Worm (Caenorhabditis elegans) whole organism, young adult: ENCODE results near the gene C41H7.2.

Experiments used
- B0336.3 ChIP-seq: fragments of 200-800 bp; sonication (Bioruptor generic); IDR thresholded peaks from 2 replicates; pipeline ENCODE4 v1.3.6; 2022; ENCODE audit warnings: missing genetic modification characterization, missing compliant biosample characterization
- C06A6.2 ChIP-seq: fragments of 200-800 bp; sonication (Bioruptor generic); conservative IDR thresholded peaks from 2 replicates; pipeline ENCODE4 v1.3.6; 2022; ENCODE audit warnings: missing genetic modification characterization, missing compliant biosample characterization
- F33H1.4 ChIP-seq: fragments of 200-800 bp; sonication (Bioruptor generic); IDR thresholded peaks from 2 replicates; pipeline ENCODE4 v1.3.6; 2022; ENCODE audit warnings: missing genetic modification reagents, missing genetic modification characterization, missing compliant biosample characterization
- F39B2.1 ChIP-seq: fragments of 200-800 bp; sonication (Bioruptor generic); IDR thresholded peaks from 2 replicates; pipeline ENCODE4 v1.3.6; 2022; ENCODE audit warnings: missing genetic modification reagents, missing genetic modification characterization, missing compliant biosample characterization
- F52B5.7 ChIP-seq: sonication (generic microtip); optimal IDR thresholded peaks from 2 replicates; lab custom pipeline; 2016; ENCODE audit warnings: mild to moderate bottlenecking, missing genetic modification characterization, missing compliant biosample characterization
- F57A8.1 ChIP-seq: fragments of 200-800 bp; sonication (Bioruptor generic); optimal IDR thresholded peaks from 2 replicates; lab custom pipeline; 2018; ENCODE audit warnings: mild to moderate bottlenecking, missing genetic modification characterization, moderate library complexity, missing compliant biosample characterization
- K12H6.12 ChIP-seq: fragments of 200-800 bp; sonication (Bioruptor generic); optimal IDR thresholded peaks from 2 replicates; lab custom pipeline; 2018; ENCODE audit warnings: mild to moderate bottlenecking, missing genetic modification characterization, missing compliant biosample characterization
- T07F8.4 ChIP-seq: sonication (generic microtip); optimal IDR thresholded peaks from 2 replicates; lab custom pipeline; 2016; ENCODE audit warnings: mild to moderate bottlenecking, missing genetic modification characterization, moderate library complexity, missing compliant biosample characterization
- Y56A3A.18 ChIP-seq: fragments of 200-800 bp; sonication (Bioruptor generic); IDR thresholded peaks from 2 replicates; pipeline ENCODE4 v1.3.6; 2022; ENCODE audit warnings: missing genetic modification reagents, missing genetic modification characterization, missing compliant biosample characterization
- Y79H2A.3 ChIP-seq: fragments of 200-800 bp; sonication (Bioruptor generic); conservative IDR thresholded peaks from 2 replicates; pipeline ENCODE4 v1.3.6; 2022; ENCODE audit warnings: missing genetic modification reagents, missing genetic modification characterization, missing compliant biosample characterization
- atf-7 ChIP-seq: sonication (generic microtip); optimal IDR thresholded peaks from 2 replicates; lab custom pipeline; 2017; ENCODE audit warnings: mild to moderate bottlenecking, missing genetic modification characterization, missing compliant biosample characterization
- bed-1 ChIP-seq: fragments of 200-800 bp; sonication (Bioruptor generic); IDR thresholded peaks from 2 replicates; pipeline ENCODE4 v1.3.6; 2022; ENCODE audit warnings: missing genetic modification reagents, missing genetic modification characterization, missing compliant biosample characterization
- ccch-3 ChIP-seq: fragments of 200-800 bp; sonication (Bioruptor generic); optimal IDR thresholded peaks from 2 replicates; lab custom pipeline; 2018; ENCODE audit warnings: mild to moderate bottlenecking, missing genetic modification characterization, missing compliant biosample characterization
- cebp-1 ChIP-seq, 2 experiments: fragments of 200-800 bp in 1 of 2; sonication (Bioruptor generic) in 1 of 2; sonication (generic microtip) in 1 of 2; IDR thresholded peaks in 1 of 2; optimal IDR thresholded peaks in 1 of 2; 2 replicates each; pipeline versions ENCODE4 v1.3.6 to Lab custom; 2017 to 2022; ENCODE audit warnings: missing compliant biosample characterization in 2 of 2, missing genetic modification characterization in 2 of 2, mild to moderate bottlenecking in 1 of 2, missing genetic modification reagents in 1 of 2, moderate library complexity in 1 of 2
- cebp-2 ChIP-seq: fragments of 200-800 bp; sonication (Bioruptor generic); IDR thresholded peaks from 2 replicates; pipeline ENCODE4 v1.3.6; 2022; ENCODE audit warnings: missing genetic modification characterization, missing compliant biosample characterization
- ceh-27 ChIP-seq: fragments of 200-800 bp; sonication (Bioruptor generic); optimal IDR thresholded peaks from 2 replicates; lab custom pipeline; 2018; ENCODE audit warnings: mild to moderate bottlenecking, missing genetic modification characterization, moderate library complexity, missing compliant biosample characterization
- ceh-79 ChIP-seq: sonication (generic microtip); optimal IDR thresholded peaks from 2 replicates; lab custom pipeline; 2017; ENCODE audit warnings: mild to moderate bottlenecking, missing genetic modification characterization, missing compliant biosample characterization
- chd-7 ChIP-seq: sonication (generic microtip); optimal IDR thresholded peaks from 2 replicates; lab custom pipeline; 2016; ENCODE audit warnings: mild to moderate bottlenecking, missing genetic modification characterization, moderate library complexity, missing compliant biosample characterization
- die-1 ChIP-seq: sonication (generic microtip); optimal IDR thresholded peaks from 2 replicates; lab custom pipeline; 2016; ENCODE audit warnings: missing genotype, mild to moderate bottlenecking, missing genetic modification characterization, missing compliant biosample characterization
- dox-1 ChIP-seq: fragments of 200-800 bp; sonication (Bioruptor generic); IDR thresholded peaks from 2 replicates; pipeline ENCODE4 v1.3.6; 2022; ENCODE audit warnings: missing genetic modification reagents, missing genetic modification characterization, missing compliant biosample characterization
- egl-44 ChIP-seq: fragments of 200-800 bp; sonication (Bioruptor generic); IDR thresholded peaks from 2 replicates; pipeline ENCODE4 v1.3.6; 2022; ENCODE audit warnings: missing genetic modification reagents, missing genetic modification characterization, missing compliant biosample characterization
- egrh-3 ChIP-seq: fragments of 200-800 bp; sonication (Bioruptor generic); IDR thresholded peaks from 2 replicates; pipeline ENCODE4 v1.3.6; 2022; ENCODE audit warnings: missing genetic modification reagents, missing genetic modification characterization, missing compliant biosample characterization
- ekl-4 ChIP-seq: fragments of 200-800 bp; sonication (Bioruptor generic); IDR thresholded peaks from 2 replicates; pipeline ENCODE4 v1.3.6; 2022; ENCODE audit warnings: missing genetic modification reagents, missing genetic modification characterization, missing compliant biosample characterization
- hlh-12 ChIP-seq: sonication (generic microtip); optimal IDR thresholded peaks from 2 replicates; lab custom pipeline; 2016; ENCODE audit warnings: missing genetic modification characterization, missing compliant biosample characterization
- hmg-1.2 ChIP-seq: fragments of 200-800 bp; sonication (Bioruptor generic); IDR thresholded peaks from 2 replicates; pipeline ENCODE4 v1.3.6; 2022; ENCODE audit warnings: missing genetic modification reagents, missing genetic modification characterization, missing compliant biosample characterization
- let-526 ChIP-seq: fragments of 200-800 bp; sonication (Bioruptor generic); IDR thresholded peaks from 2 replicates; pipeline ENCODE4 v1.3.6; 2022; ENCODE audit warnings: missing genetic modification reagents, missing genetic modification characterization, missing compliant biosample characterization
- lin-40 ChIP-seq: sonication (generic microtip); optimal IDR thresholded peaks from 2 replicates; lab custom pipeline; 2016; ENCODE audit warnings: missing genetic modification characterization, mild to moderate bottlenecking, missing compliant biosample characterization, missing genotype, missing genetic modification reagents
- lin-54 ChIP-seq: fragments of 200-800 bp; sonication (Bioruptor generic); optimal IDR thresholded peaks from 2 replicates; lab custom pipeline; 2018; ENCODE audit warnings: mild to moderate bottlenecking, missing genetic modification characterization, missing compliant biosample characterization
- lir-1 ChIP-seq: fragments of 200-800 bp; sonication (Bioruptor generic); conservative IDR thresholded peaks from 2 replicates; pipeline ENCODE4 v1.3.6; 2022; ENCODE audit warnings: missing genetic modification reagents, missing genetic modification characterization, missing compliant biosample characterization
- madf-10 ChIP-seq: sonication (generic microtip); optimal IDR thresholded peaks from 2 replicates; lab custom pipeline; 2016; ENCODE audit warnings: mild to moderate bottlenecking, missing genetic modification characterization, missing compliant biosample characterization
- mcd-1 ChIP-seq: fragments of 200-800 bp; sonication (Bioruptor generic); IDR thresholded peaks from 2 replicates; pipeline ENCODE4 v1.3.6; 2022; ENCODE audit warnings: missing genetic modification reagents, missing genetic modification characterization, missing compliant biosample characterization
- nfya-1 ChIP-seq: sonication (generic microtip); optimal IDR thresholded peaks from 2 replicates; lab custom pipeline; 2017; ENCODE audit warnings: antibody characterized with exemption, missing compliant biosample characterization, missing genetic modification characterization, borderline replicate concordance; ENCODE audit not compliant: insufficient read depth
- nhr-120 ChIP-seq: fragments of 200-800 bp; sonication (Bioruptor generic); IDR thresholded peaks from 2 replicates; pipeline ENCODE4 v1.3.6; 2022; ENCODE audit warnings: missing genetic modification characterization, missing compliant biosample characterization
- nhr-27 ChIP-seq: fragments of 200-800 bp; sonication (Bioruptor generic); optimal IDR thresholded peaks from 2 replicates; lab custom pipeline; 2018; ENCODE audit warnings: mild to moderate bottlenecking, missing genetic modification characterization, moderate library complexity, missing compliant biosample characterization
- nhr-80 ChIP-seq: sonication (generic microtip); optimal IDR thresholded peaks from 2 replicates; lab custom pipeline; 2016; ENCODE audit warnings: missing genetic modification characterization, missing compliant biosample characterization
- nhr-90 ChIP-seq: sonication (generic microtip); optimal IDR thresholded peaks from 2 replicates; lab custom pipeline; 2016; ENCODE audit warnings: missing genotype, mild to moderate bottlenecking, missing genetic modification characterization, missing compliant biosample characterization
- pbrm-1 ChIP-seq: fragments of 200-800 bp; sonication (Bioruptor generic); IDR thresholded peaks from 2 replicates; pipeline ENCODE4 v1.3.6; 2022; ENCODE audit warnings: missing genetic modification reagents, missing genetic modification characterization, missing compliant biosample characterization
- sdz-38 ChIP-seq: sonication (generic microtip); optimal IDR thresholded peaks from 2 replicates; lab custom pipeline; 2016; ENCODE audit warnings: missing genotype, missing genetic modification characterization, missing compliant biosample characterization
- sea-2 ChIP-seq: fragments of 200-800 bp; sonication (Bioruptor generic); IDR thresholded peaks from 2 replicates; pipeline ENCODE4 v1.3.6; 2022; ENCODE audit warnings: missing genetic modification characterization, missing compliant biosample characterization
- snpc-4 ChIP-seq, 5 experiments: fragments of 150-350 bp in 1 of 5; sonication (generic microtip) in 4 of 5; optimal IDR thresholded peaks; 2 replicates each; lab custom pipeline; 2014 to 2018; ENCODE audit warnings: missing genetic modification characterization in 5 of 5, missing biosample characterization in 3 of 5, antibody characterized with exemption in 2 of 5, mild to moderate bottlenecking in 2 of 5, missing compliant biosample characterization in 2 of 5, missing genotype in 2 of 5, moderate library complexity in 2 of 5, missing genetic modification reagents in 1 of 5
- somi-1 ChIP-seq: fragments of 200-800 bp; sonication (Bioruptor generic); optimal IDR thresholded peaks from 2 replicates; lab custom pipeline; 2018; ENCODE audit warnings: mild to moderate bottlenecking, missing genetic modification characterization, missing compliant biosample characterization
- tbx-9 ChIP-seq: sonication (generic microtip); optimal IDR thresholded peaks from 2 replicates; lab custom pipeline; 2016; ENCODE audit warnings: borderline replicate concordance, missing genetic modification characterization, inconsistent platforms, missing compliant biosample characterization
- tlf-1 ChIP-seq: fragments of 200-800 bp; sonication (Bioruptor generic); optimal IDR thresholded peaks from 2 replicates; lab custom pipeline; 2018; ENCODE audit warnings: mild to moderate bottlenecking, missing genetic modification characterization, missing compliant biosample characterization
- zfh-2 ChIP-seq: fragments of 200-800 bp; sonication (Bioruptor generic); conservative IDR thresholded peaks from 2 replicates; pipeline ENCODE4 v1.3.6; 2022; ENCODE audit warnings: missing genetic modification reagents, missing genetic modification characterization, missing compliant biosample characterization
- ztf-28 ChIP-seq: fragments of 200-800 bp; sonication (Bioruptor generic); IDR thresholded peaks from 2 replicates; pipeline ENCODE4 v1.3.6; 2022; ENCODE audit warnings: missing genetic modification reagents, missing genetic modification characterization, missing compliant biosample characterization

C41H7.2 gene

ce11 chrII:2985935-2986498, 28.6 kb upstream of the C41H7.2 start (continued):
- TF ChIP-seq nhr-27 (no peak), zfh-2 (peak; percentile 69), lir-1 (GFP tag; lab: Robert Waterston, UW) (no peak), ceh-27 (GFP tag; lab: Kevin White, UChicago) (no peak), sdz-38 (tag; lab: Kevin White, UChicago) (no peak), hmg-1.2 (GFP tag; lab: Robert Waterston, UW) (no peak), ekl-4 (GFP tag; lab: Robert Waterston, UW) (no peak), nfya-1 (no peak), egl-44 (no peak), bed-1 (GFP tag; lab: Robert Waterston, UW) (no peak)
- TF ChIP-seq, all 124 proteins: peak for 10

- TF ChIP-seq lir-1 (GFP tag; lab: Robert Waterston, UW) (no peak), snpc-4 (GFP tag; optimal IDR thresholded peaks at IDR 0.05; lab: Kevin White, UChicago) (no peak), snpc-4 (tag; optimal IDR thresholded peaks at IDR 0.05; lab: Kevin White, UChicago) (peak; percentile 7 to 82 (median 44)), C06A6.2 (GFP tag; lab: Robert Waterston, UW) (no peak), hlh-12 (tag; lab: Kevin White, UChicago) (no peak), cebp-1 (GFP tag; IDR thresholded peaks at IDR 0.05; lab: Robert Waterston, UW) (no peak), cebp-1 (tag; optimal IDR thresholded peaks at IDR 0.05; lab: Kevin White, UChicago) (peak; percentile 50), atf-7 (tag; lab: Kevin White, UChicago) (no peak), nhr-120 (GFP tag; lab: Robert Waterston, UW) (no peak), egrh-3 (peak; percentile 39; the same call in 1 of the 2 replicates), F52B5.7 (tag; lab: Kevin White, UChicago) (peak; percentile 57), Y56A3A.18 (GFP tag; lab: Robert Waterston, UW) (no peak; the same call in 1 of the 2 replicates), chd-7 (tag; lab: Kevin White, UChicago) (peak; percentile 59), Y79H2A.3 (GFP tag; lab: Robert Waterston, UW) (no peak), madf-10 (tag; lab: Kevin White, UChicago) (no peak), bed-1 (GFP tag; lab: Robert Waterston, UW) (no peak), dox-1 (GFP tag; lab: Robert Waterston, UW) (0 out of 2 replicates have a peak, but pooled peaks have one; percentile 41), let-526 (no peak), nhr-80 (tag; lab: Kevin White, UChicago) (no peak), somi-1 (GFP tag; lab: Kevin White, UChicago) (peak; percentile 33), K12H6.12 (tag; lab: Kevin White, UChicago) (peak; percentile 36), tlf-1 (GFP tag; lab: Kevin White, UChicago) (no peak), tbx-9 (no peak), ztf-28 (0 out of 2 replicates have a peak, but pooled peaks have one; percentile 30), ceh-79 (tag; lab: Kevin White, UChicago) (no peak), sea-2 (GFP tag; lab: Robert Waterston, UW) (peak; percentile 21; the same call in 1 of the 2 replicates), cebp-2 (GFP tag; lab: Robert Waterston, UW) (0 out of 2 replicates have a peak, but pooled peaks have one; percentile 40), T07F8.4 (tag; lab: Kevin White, UChicago) (no peak), nhr-90 (tag; lab: Kevin White, UChicago) (no peak), F57A8.1 (GFP tag; lab: Kevin White, UChicago) (peak; percentile 37), ccch-3 (no peak), mcd-1 (GFP tag; lab: Robert Waterston, UW) (peak; percentile 30; the same call in 1 of the 2 replicates), die-1 (tag; lab: Kevin White, UChicago) (no peak), zfh-2 (peak; percentile 77), F39B2.1 (GFP tag; lab: Robert Waterston, UW) (peak; percentile 37; the same call in 1 of the 2 replicates), lin-54 (peak; percentile 5), lin-40 (tag; lab: Kevin White, UChicago) (no peak), B0336.3 (GFP tag; lab: Robert Waterston, UW) (no peak; the same call in 1 of the 2 replicates), pbrm-1 (no peak), F33H1.4 (no peak)
These were observed 27.5 kb upstream of the C41H7.2 start for ce11 chrII:2987122-2987556.
